Worm (Caenorhabditis elegans): Measurements from ENCODE around the gene math-22.

ce11 chrII:1893912-1894311 lies 11.3 kb upstream of the math-22 start, which contains the start of gene C16C4.1:
- TF ChIP-seq unc-62 (GFP tag; optimal IDR thresholded peaks at IDR 0.05 in 1 of 2), result no peak
- no peak for TF ChIP-seq unc-62 (tag; optimal IDR thresholded peaks at IDR 0.05)
- no peak for TF ChIP-seq hif-1 (tag; optimal IDR thresholded peaks at IDR 0.05)
- no peak for TF ChIP-seq ZK337.2 (GFP tag; IDR thresholded peaks at IDR 0.05)
- TF ChIP-seq dmd-6 (GFP tag; IDR thresholded peaks at IDR 0.05), result no peak
- TF ChIP-seq unc-130 (GFP tag; optimal IDR thresholded peaks at IDR 0.05), result no peak
- no peak for TF ChIP-seq fos-1 (tag; optimal IDR thresholded peaks at IDR 0.05)
- TF ChIP-seq lsy-2 (tag; optimal IDR thresholded peaks at IDR 0.05), result no peak
- no peak for TF ChIP-seq F49E8.2 (tag; optimal IDR thresholded peaks at IDR 0.05; ENCODE audit: borderline replicate concordance)
- TF ChIP-seq egl-27 (tag; optimal IDR thresholded peaks at IDR 0.05), result no peak
- TF ChIP-seq nhr-76 (tag; optimal IDR thresholded peaks at IDR 0.05), result no peak
- TF ChIP-seq nhr-237 (tag; optimal IDR thresholded peaks at IDR 0.05), result no peak
- TF ChIP-seq T26A8.4 (GFP tag; IDR thresholded peaks at IDR 0.05), result no peak
- no peak for TF ChIP-seq fkh-10 (GFP tag; optimal IDR thresholded peaks at IDR 0.05)
- TF ChIP-seq hlh-30 (tag; optimal IDR thresholded peaks at IDR 0.05; ENCODE audit: insufficient read depth), result no peak
